Worm (Caenorhabditis elegans): ENCODE measurements around the gene abi-1.

Gene abi-1

ce11 chrIII:5706077-5706627 is 13.6 kb upstream of the abi-1 start, which contains the start of gene rpl-23 (continued):
- peak; percentile 77 for TF ChIP-seq ama-1 (optimal IDR thresholded peaks at IDR 0.05)
- no peak for TF ChIP-seq nhr-41 (GFP tag; IDR thresholded peaks at IDR 0.05)
- no peak for TF ChIP-seq cey-2 (tag; optimal IDR thresholded peaks at IDR 0.05; ENCODE audit: borderline replicate concordance, insufficient read depth)
- no peak for TF ChIP-seq spr-3 (GFP tag; optimal IDR thresholded peaks at IDR 0.05)

- TF ChIP-seq dmd-8 (GFP tag; IDR thresholded peaks at IDR 0.05) (0 out of 2 replicates have a peak, but pooled peaks have one; percentile 19), aly-2 (tag; optimal IDR thresholded peaks at IDR 0.05) (no peak), zip-11 (GFP tag; IDR thresholded peaks at IDR 0.05) (no peak), egl-43 (GFP tag; IDR thresholded peaks at IDR 0.05) (no peak), hlh-11 (tag; optimal IDR thresholded peaks at IDR 0.05) (no peak), nhr-6 (tag; optimal IDR thresholded peaks at IDR 0.05) (no peak), dmd-9 (GFP tag; IDR thresholded peaks at IDR 0.05) (no peak), snpc-4 (tag; optimal IDR thresholded peaks at IDR 0.05) (no peak), R02D3.7 (tag; optimal IDR thresholded peaks at IDR 0.05) (peak; percentile 20), aha-1 (tag) (peak; percentile 59), hmg-1.1 (GFP tag; IDR thresholded peaks at IDR 0.05) (no peak), zfp-3 (GFP tag; conservative IDR thresholded peaks at IDR 0.05) (0 out of 2 replicates have a peak, but pooled peaks have one; percentile 12), zag-1 (tag; optimal IDR thresholded peaks at IDR 0.05) (no peak), cey-2 (tag; optimal IDR thresholded peaks at IDR 0.05; ENCODE audit: borderline replicate concordance, insufficient read depth) (no peak), nhr-28 (tag; optimal IDR thresholded peaks at IDR 0.05) (no peak), T26A8.4 (GFP tag; IDR thresholded peaks at IDR 0.05) (no peak), zip-2 (tag; optimal IDR thresholded peaks at IDR 0.05) (no peak), T20F7.1 (GFP tag; optimal IDR thresholded peaks at IDR 0.05) (no peak), nhr-102 (tag; optimal IDR thresholded peaks at IDR 0.05) (no peak), dmd-6 (GFP tag; IDR thresholded peaks at IDR 0.05) (no peak), saeg-2 (GFP tag; IDR thresholded peaks at IDR 0.05) (no peak), mes-2 (tag; optimal IDR thresholded peaks at IDR 0.05; ENCODE audit: poor library complexity, severe bottlenecking) (no peak), lir-3 (tag; optimal IDR thresholded peaks at IDR 0.05) (no peak), Y5F2A.4 (GFP tag; optimal IDR thresholded peaks at IDR 0.05) (no peak), nhr-42 (GFP tag; IDR thresholded peaks at IDR 0.05) (no peak), F44E2.7 (GFP tag; IDR thresholded peaks at IDR 0.05) (no peak), hif-1 (tag; optimal IDR thresholded peaks at IDR 0.05) (no peak), duxl-1 (tag; optimal IDR thresholded peaks at IDR 0.05; ENCODE audit: poor library complexity) (no peak), Y105C5A.15 (GFP tag; IDR thresholded peaks at IDR 0.05) (peak; percentile 3; the same call in 1 of the 2 replicates), zfp-2 (tag; optimal IDR thresholded peaks at IDR 0.05) (no peak), F49E8.2 (tag; optimal IDR thresholded peaks at IDR 0.05; ENCODE audit: borderline replicate concordance) (peak; percentile 70), ctbp-1 (GFP tag; IDR thresholded peaks at IDR 0.05) (peak; percentile 35; the same call in 1 of the 2 replicates), dve-1 (tag; optimal IDR thresholded peaks at IDR 0.05; ENCODE audit: insufficient read depth) (no peak), ama-1 (optimal IDR thresholded peaks at IDR 0.05) (peak; percentile 51), lim-7 (GFP tag; IDR thresholded peaks at IDR 0.05) (0 out of 2 replicates have a peak, but pooled peaks have one; percentile 6), unc-130 (GFP tag; optimal IDR thresholded peaks at IDR 0.05) (peak; percentile 5), hlh-30 (tag; optimal IDR thresholded peaks at IDR 0.05; ENCODE audit: insufficient read depth) (no peak), arid-1 (GFP tag; conservative IDR thresholded peaks at IDR 0.05) (peak; percentile 70), spr-3 (GFP tag; optimal IDR thresholded peaks at IDR 0.05) (no peak), snpc-1.2 (GFP tag; IDR thresholded peaks at IDR 0.05) (peak; percentile 48; the same call in 1 of the 2 replicates), unc-62 (GFP tag; optimal IDR thresholded peaks at IDR 0.05 in 1 of 2) (peak in 1 of 2 experiments; percentile 72), unc-62 (tag; optimal IDR thresholded peaks at IDR 0.05) (no peak), nhr-41 (GFP tag; IDR thresholded peaks at IDR 0.05) (no peak), lsy-2 (tag; optimal IDR thresholded peaks at IDR 0.05) (no peak), lin-13 (GFP tag; optimal IDR thresholded peaks at IDR 0.05) (no peak), lin-38 (GFP tag; IDR thresholded peaks at IDR 0.05) (peak; percentile 48)
Observed at ce11 chrIII:5705228-5705888, 12.8 kb upstream of the abi-1 start, which contains the start of gene swp-1. TSS of gene swp-1 (minus strand) at chrIII:5705525.
